Fruit fly (Drosophila melanogaster) whole organism, prepupa: Measurements from ENCODE around the gene VhaAC45RP.

Experiments
- CG11294 ChIP-seq: fragments of 200-800 bp; sonication (Bioruptor generic); IDR thresholded peaks from 2 replicates; pipeline ENCODE4 v1.3.6; 2022; ENCODE audit warnings: missing biosample characterization, missing genetic modification characterization
- CG16779 ChIP-seq: fragments of 200-800 bp; sonication (Bioruptor generic); optimal IDR thresholded peaks from 3 replicates; lab custom pipeline; 2017; ENCODE audit warnings: missing biosample characterization, mild to moderate bottlenecking, missing genetic modification characterization
- Ets96B ChIP-seq: fragments of 200-800 bp; optimal IDR thresholded peaks from 2 replicates; lab custom pipeline; 2019; ENCODE audit warnings: missing biosample characterization, mild to moderate bottlenecking, missing genetic modification characterization, moderate library complexity
- Hr39 ChIP-seq: fragments of 200-800 bp; sonication (Bioruptor generic); optimal IDR thresholded peaks from 2 replicates; lab custom pipeline; 2016; ENCODE audit warnings: missing biosample characterization, missing genetic modification characterization
- Lpt ChIP-seq: fragments of 200-800 bp; sonication (Bioruptor generic); optimal IDR thresholded peaks from 3 replicates; lab custom pipeline; 2016; ENCODE audit warnings: missing biosample characterization, missing genetic modification characterization
- OdsH ChIP-seq: fragments of 200-800 bp; sonication (Bioruptor generic); optimal IDR thresholded peaks from 3 replicates; lab custom pipeline; 2016; ENCODE audit warnings: missing biosample characterization, missing genetic modification characterization
- ss ChIP-seq, 2 experiments: fragments of 200-800 bp; sonication (Bioruptor generic); optimal IDR thresholded peaks; 2 replicates in 1 of 2; 3 replicates in 1 of 2; lab custom pipeline; 2017 to 2018; ENCODE audit warnings: mild to moderate bottlenecking in 2 of 2, missing biosample characterization in 2 of 2, missing genetic modification characterization in 2 of 2, moderate library complexity in 1 of 2

DNA sequence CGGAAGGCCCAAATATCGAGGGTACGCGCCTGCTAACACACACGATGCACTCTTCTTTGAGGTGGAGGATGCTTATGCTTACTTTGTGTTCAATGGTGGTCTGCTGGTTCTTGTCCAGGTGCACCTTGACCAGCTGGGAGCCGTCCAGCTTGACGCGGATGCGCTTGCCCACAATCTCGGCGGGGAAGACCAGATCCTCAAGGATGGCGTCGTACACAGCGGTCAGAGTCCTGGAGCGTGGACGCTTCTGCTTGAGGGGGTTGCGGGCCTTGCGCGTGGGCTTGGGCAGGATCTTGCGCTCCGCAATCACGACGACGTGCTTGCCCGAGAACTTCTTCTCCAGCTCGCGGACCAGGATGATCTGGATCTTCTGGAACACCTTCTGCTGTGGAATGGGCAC lies 41.8 kb upstream of the VhaAC45RP start:
- no peak for TF ChIP-seq Lpt (GFP tag; lab: Kevin White, UChicago)
- no peak for TF ChIP-seq CG11294 (GFP tag; lab: Robert Waterston, UW)
- TF ChIP-seq Hr39 = no peak
- no peak for TF ChIP-seq ss (GFP tag; optimal IDR thresholded peaks at IDR 0.05; lab: Kevin White, UChicago)
- TF ChIP-seq OdsH (GFP tag; lab: Kevin White, UChicago) = no peak
- no peak for TF ChIP-seq Ets96B
- no peak for TF ChIP-seq CG16779 (tag; lab: Kevin White, UChicago)
